Worm (Caenorhabditis elegans) whole organism, L1 larva: ENCODE data around the gene ZK381.62.
A peak's percentile ranks its signal among the peaks of the same experiment; 100 is the strongest.

Experiments used
- C04F5.9 ChIP-seq: sonication (generic microtip); optimal IDR thresholded peaks from 2 replicates; lab custom pipeline; 2016; ENCODE audit warnings: missing genetic modification characterization, missing compliant biosample characterization
- C34B4.2 ChIP-seq: sonication (generic microtip); optimal IDR thresholded peaks from 2 replicates; lab custom pipeline; 2017; ENCODE audit warnings: mild to moderate bottlenecking, missing genetic modification characterization, missing compliant biosample characterization
- F16B12.6 ChIP-seq: fragments of 150-350 bp; optimal IDR thresholded peaks from 2 replicates; lab custom pipeline; 2014; ENCODE audit warnings: missing biosample characterization, missing genetic modification characterization
- Y116A8C.19 ChIP-seq: sonication (generic microtip); optimal IDR thresholded peaks from 2 replicates; lab custom pipeline; 2016; ENCODE audit warnings: missing compliant biosample characterization, missing genetic modification characterization, borderline replicate concordance
- aha-1 ChIP-seq: fragments of 150-350 bp; optimal IDR thresholded peaks from 2 replicates; lab custom pipeline; 2014; ENCODE audit warnings: missing biosample characterization, missing genetic modification characterization
- alr-1 ChIP-seq: fragments of 200-800 bp; sonication (Bioruptor generic); optimal IDR thresholded peaks from 2 replicates; lab custom pipeline; 2018; ENCODE audit warnings: borderline replicate concordance, mild to moderate bottlenecking, missing genetic modification characterization, missing compliant biosample characterization
- aly-2 ChIP-seq: fragments of 150-350 bp; optimal IDR thresholded peaks from 2 replicates; lab custom pipeline; 2014; ENCODE audit warnings: missing biosample characterization, missing genetic modification characterization
- blmp-1 ChIP-seq: fragments of 150-350 bp; optimal IDR thresholded peaks from 2 replicates; lab custom pipeline; 2014; ENCODE audit warnings: missing biosample characterization, missing genetic modification characterization
- ceh-63 ChIP-seq: fragments of 200-800 bp; sonication (Bioruptor generic); optimal IDR thresholded peaks from 2 replicates; lab custom pipeline; 2018; ENCODE audit warnings: mild to moderate bottlenecking, missing genetic modification characterization, missing compliant biosample characterization
- ceh-8 ChIP-seq: fragments of 200-800 bp; sonication (Bioruptor generic); optimal IDR thresholded peaks from 2 replicates; lab custom pipeline; 2018; ENCODE audit warnings: mild to moderate bottlenecking, missing genetic modification characterization, moderate library complexity, missing compliant biosample characterization
- ceh-88 ChIP-seq: fragments of 200-800 bp; sonication (Bioruptor generic); IDR thresholded peaks from 2 replicates; pipeline ENCODE4 v1.3.6; 2022; ENCODE audit warnings: missing genetic modification characterization, missing compliant biosample characterization
- ceh-90 ChIP-seq: sonication (generic microtip); optimal IDR thresholded peaks from 2 replicates; lab custom pipeline; 2016; ENCODE audit warnings: missing genetic modification characterization, missing compliant biosample characterization
- dpl-1 ChIP-seq, 3 experiments: fragments of 150-350 bp in 2 of 3; sonication (generic microtip) in 1 of 3; optimal IDR thresholded peaks; 2 replicates each; lab custom pipeline; 2014 to 2017; ENCODE audit warnings: missing biosample characterization in 3 of 3, missing genetic modification characterization in 3 of 3, missing genetic modification reagents in 3 of 3
- efl-1 ChIP-seq, 4 experiments: fragments of 150-350 bp; optimal IDR thresholded peaks in 3 of 4; peaks in 1 of 4; 1 replicate in 1 of 4; 2 replicates in 3 of 4; lab custom pipeline; 2014; ENCODE audit warnings: missing biosample characterization in 2 of 4, missing genetic modification characterization in 2 of 4, missing genetic modification reagents in 2 of 4
- egl-27 ChIP-seq, 2 experiments: fragments of 150-350 bp in 1 of 2; sonication (generic microtip); optimal IDR thresholded peaks; 3 replicates each; lab custom pipeline; 2017 to 2018; ENCODE audit warnings: missing biosample characterization in 2 of 2, missing genetic modification characterization in 2 of 2, missing genetic modification reagents in 2 of 2
- elt-2 ChIP-seq: sonication (generic microtip); optimal IDR thresholded peaks from 2 replicates; lab custom pipeline; 2016; ENCODE audit warnings: missing genetic modification characterization, mild to moderate bottlenecking, inconsistent platforms, missing compliant biosample characterization, missing genetic modification reagents
- elt-3 ChIP-seq, 6 experiments: fragments of 150-350 bp in 1 of 6; sonication (generic microtip); optimal IDR thresholded peaks; 2 replicates each; lab custom pipeline; 2017 to 2018; ENCODE audit warnings: missing biosample characterization in 6 of 6, missing genetic modification characterization in 6 of 6, inconsistent platforms in 1 of 6
- fkh-10 ChIP-seq: sonication (generic microtip); optimal IDR thresholded peaks from 2 replicates; lab custom pipeline; 2017; ENCODE audit warnings: missing biosample characterization, missing genetic modification reagents, missing genetic modification characterization
- grh-1 ChIP-seq: fragments of 200-800 bp; sonication (Bioruptor generic); IDR thresholded peaks from 2 replicates; pipeline ENCODE4 v1.3.6; 2022; ENCODE audit warnings: missing genetic modification reagents, missing genetic modification characterization, missing compliant biosample characterization
- hlh-17 ChIP-seq: fragments of 200-800 bp; sonication (Bioruptor generic); optimal IDR thresholded peaks from 2 replicates; lab custom pipeline; 2018; ENCODE audit warnings: missing genetic modification characterization, mild to moderate bottlenecking, missing compliant biosample characterization, moderate library complexity, borderline replicate concordance
- hlh-4 ChIP-seq: sonication (generic microtip); optimal IDR thresholded peaks from 2 replicates; lab custom pipeline; 2016; ENCODE audit warnings: mild to moderate bottlenecking, missing genetic modification characterization, missing compliant biosample characterization
- hpl-2 ChIP-seq: fragments of 150-350 bp; optimal IDR thresholded peaks from 2 replicates; lab custom pipeline; 2014; ENCODE audit warnings: missing biosample characterization, missing genetic modification reagents, missing genetic modification characterization
- irx-1 ChIP-seq: sonication (generic microtip); optimal IDR thresholded peaks from 2 replicates; lab custom pipeline; 2016; ENCODE audit warnings: missing genetic modification characterization, missing compliant biosample characterization
- jun-1 ChIP-seq: fragments of 150-350 bp; optimal IDR thresholded peaks from 2 replicates; lab custom pipeline; 2014; ENCODE audit warnings: missing biosample characterization, missing genetic modification reagents, missing genetic modification characterization
- lin-13 ChIP-seq: fragments of 150-350 bp; optimal IDR thresholded peaks from 2 replicates; lab custom pipeline; 2014; ENCODE audit warnings: missing biosample characterization, missing genetic modification reagents, missing genetic modification characterization
- lin-14 ChIP-seq: fragments of 200-800 bp; sonication (Bioruptor generic); optimal IDR thresholded peaks from 2 replicates; lab custom pipeline; 2018; ENCODE audit warnings: mild to moderate bottlenecking, missing genetic modification characterization, moderate library complexity, missing compliant biosample characterization
- lin-35 ChIP-seq, 2 experiments: fragments of 150-350 bp; optimal IDR thresholded peaks; 2 replicates each; lab custom pipeline; 2014; ENCODE audit warnings: missing biosample characterization in 2 of 2, missing genetic modification characterization in 2 of 2, missing genetic modification reagents in 2 of 2
- lsy-2 ChIP-seq, 2 experiments: fragments of 150-350 bp; optimal IDR thresholded peaks; 2 replicates each; lab custom pipeline; 2014; ENCODE audit warnings: missing biosample characterization in 2 of 2, missing genetic modification characterization in 2 of 2
- mep-1 ChIP-seq: fragments of 150-350 bp; optimal IDR thresholded peaks from 2 replicates; lab custom pipeline; 2014; ENCODE audit warnings: missing biosample characterization, missing genetic modification characterization
- nhr-11 ChIP-seq: fragments of 150-350 bp; optimal IDR thresholded peaks from 2 replicates; lab custom pipeline; 2014; ENCODE audit warnings: missing biosample characterization, missing genetic modification characterization
- nhr-12 ChIP-seq: sonication (generic microtip); optimal IDR thresholded peaks from 2 replicates; lab custom pipeline; 2017; ENCODE audit warnings: missing biosample characterization, missing genetic modification characterization
- nhr-19 ChIP-seq: fragments of 200-800 bp; sonication (Bioruptor generic); conservative IDR thresholded peaks from 2 replicates; pipeline ENCODE4 v1.3.6; 2022; ENCODE audit warnings: missing genetic modification characterization, missing compliant biosample characterization
- nhr-20 ChIP-seq: sonication (generic microtip); optimal IDR thresholded peaks from 2 replicates; lab custom pipeline; 2016; ENCODE audit warnings: mild to moderate bottlenecking, missing genetic modification characterization, missing compliant biosample characterization
- nhr-237 ChIP-seq: fragments of 150-350 bp; optimal IDR thresholded peaks from 2 replicates; lab custom pipeline; 2014; ENCODE audit warnings: missing biosample characterization, missing genetic modification characterization
- nhr-71 ChIP-seq: sonication (generic microtip); optimal IDR thresholded peaks from 2 replicates; lab custom pipeline; 2016; ENCODE audit warnings: mild to moderate bottlenecking, missing genetic modification characterization, moderate library complexity, missing compliant biosample characterization
- nhr-77 ChIP-seq: fragments of 150-350 bp; optimal IDR thresholded peaks from 2 replicates; lab custom pipeline; 2014; ENCODE audit warnings: missing biosample characterization, missing genetic modification characterization
- nhr-85 ChIP-seq: sonication (generic microtip); peaks from one replicate; lab custom pipeline; 2016; ENCODE audit warnings: missing genetic modification characterization, inconsistent platforms, missing compliant biosample characterization
- nhr-90 ChIP-seq: sonication (generic microtip); optimal IDR thresholded peaks from 2 replicates; lab custom pipeline; 2016; ENCODE audit warnings: mild to moderate bottlenecking, missing genetic modification characterization, missing compliant biosample characterization; ENCODE audit not compliant: poor library complexity
- rnt-1 ChIP-seq: sonication (generic microtip); optimal IDR thresholded peaks from 2 replicates; lab custom pipeline; 2016; ENCODE audit warnings: mild to moderate bottlenecking, missing genetic modification characterization, moderate library complexity, missing compliant biosample characterization
- skn-1 ChIP-seq: fragments of 150-350 bp; optimal IDR thresholded peaks from 2 replicates; lab custom pipeline; 2014; ENCODE audit warnings: missing biosample characterization, missing genetic modification characterization
- sptf-1 ChIP-seq: fragments of 150-350 bp; optimal IDR thresholded peaks from 2 replicates; lab custom pipeline; 2014; ENCODE audit warnings: missing biosample characterization, missing genetic modification characterization
- sup-37 ChIP-seq: fragments of 200-800 bp; sonication (Bioruptor generic); optimal IDR thresholded peaks from 2 replicates; lab custom pipeline; 2018; ENCODE audit warnings: mild to moderate bottlenecking, missing genetic modification characterization, missing compliant biosample characterization
- swsn-7 ChIP-seq: sonication (generic microtip); optimal IDR thresholded peaks from 2 replicates; lab custom pipeline; 2016; ENCODE audit warnings: missing genetic modification characterization, missing compliant biosample characterization
- tbx-2 ChIP-seq: sonication (generic microtip); optimal IDR thresholded peaks from 2 replicates; lab custom pipeline; 2016; ENCODE audit warnings: missing genetic modification characterization, missing compliant biosample characterization
- tlp-1 ChIP-seq: fragments of 150-350 bp; optimal IDR thresholded peaks from 2 replicates; lab custom pipeline; 2014; ENCODE audit warnings: missing biosample characterization, missing genetic modification characterization
- unc-30 ChIP-seq: sonication (generic microtip); optimal IDR thresholded peaks from 2 replicates; lab custom pipeline; 2017; ENCODE audit warnings: missing biosample characterization, missing genetic modification characterization
- vab-15 ChIP-seq: sonication (generic microtip); optimal IDR thresholded peaks from 2 replicates; lab custom pipeline; 2017; ENCODE audit warnings: missing genotype, mild to moderate bottlenecking, missing genetic modification characterization, missing compliant biosample characterization
- xbp-1 ChIP-seq: sonication (generic microtip); optimal IDR thresholded peaks from 2 replicates; lab custom pipeline; 2016; ENCODE audit warnings: missing genetic modification characterization, missing compliant biosample characterization
- zag-1 ChIP-seq: fragments of 150-350 bp; optimal IDR thresholded peaks from 2 replicates; lab custom pipeline; 2014; ENCODE audit warnings: missing biosample characterization, missing genetic modification characterization

The ZK381.62 gene

DNA sequence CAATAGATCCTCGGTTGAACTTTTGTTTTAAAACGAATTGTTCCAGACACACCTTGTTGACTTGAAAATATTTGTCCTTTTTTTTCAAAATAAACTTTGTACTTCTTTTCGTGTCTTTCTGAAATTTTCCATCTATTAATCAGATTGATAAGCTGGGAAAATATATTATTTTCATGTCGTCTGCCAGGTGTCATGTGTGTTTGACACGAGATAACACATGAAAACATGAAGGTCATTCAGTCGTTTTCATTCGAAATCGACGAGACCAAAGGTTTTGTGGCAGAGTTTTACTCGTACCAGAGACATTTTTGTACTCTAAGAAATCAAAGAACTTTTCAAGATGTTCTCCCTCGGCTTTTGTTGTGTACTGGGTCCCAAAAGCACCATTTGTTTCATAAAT, 49.5 kb upstream of the ZK381.62 start (continued):
- TF ChIP-seq alr-1 (no peak), mep-1 (tag; lab: Kevin White, UChicago) (peak; percentile 17), egl-27 (tag; optimal IDR thresholded peaks at IDR 0.05; lab: Kevin White, UChicago) (no peak), dpl-1 (GFP tag; optimal IDR thresholded peaks at IDR 0.05; lab: Kevin White, UChicago) (peak in 1 of 3 experiments; percentile 28), sup-37 (GFP tag; lab: Kevin White, UChicago) (no peak), nhr-85 (peak; percentile 86), tlp-1 (no peak), nhr-71 (tag; lab: Kevin White, UChicago) (peak; percentile 66), nhr-237 (tag; lab: Kevin White, UChicago) (no peak), xbp-1 (no peak), skn-1 (tag; lab: Kevin White, UChicago) (no peak), elt-3 (tag; optimal IDR thresholded peaks at IDR 0.05; lab: Kevin White, UChicago) (peak in 2 of 6 experiments; percentile 37 to 83), grh-1 (GFP tag; lab: Robert Waterston, UW) (no peak), aha-1 (tag; lab: Kevin White, UChicago) (no peak), hpl-2 (GFP tag; lab: Kevin White, UChicago) (no peak), zag-1 (tag; lab: Kevin White, UChicago) (no peak), F16B12.6 (tag; lab: Kevin White, UChicago) (no peak), lsy-2 (tag; optimal IDR thresholded peaks at IDR 0.05; lab: Kevin White, UChicago) (peak in 1 of 2 experiments; percentile 37), ceh-8 (GFP tag; lab: Kevin White, UChicago) (no peak), aly-2 (tag; lab: Kevin White, UChicago) (no peak), Y116A8C.19 (tag; lab: Kevin White, UChicago) (no peak), lin-35 (GFP tag; optimal IDR thresholded peaks at IDR 0.05; lab: Kevin White, UChicago) (peak in 1 of 2 experiments; percentile 58), hlh-17 (GFP tag; lab: Kevin White, UChicago) (no peak), hlh-4 (tag; lab: Kevin White, UChicago) (no peak), tbx-2 (no peak), rnt-1 (tag; lab: Kevin White, UChicago) (no peak), jun-1 (tag; lab: Kevin White, UChicago) (no peak), unc-30 (tag; lab: Kevin White, UChicago) (no peak), swsn-7 (no peak), irx-1 (tag; lab: Kevin White, UChicago) (no peak), ceh-88 (GFP tag; lab: Robert Waterston, UW) (no peak), C34B4.2 (tag; lab: Kevin White, UChicago) (no peak), fkh-10 (GFP tag; lab: Kevin White, UChicago) (no peak), elt-2 (tag; lab: Kevin White, UChicago) (peak; percentile 80), efl-1 (optimal IDR thresholded peaks at IDR 0.05; lab: Kevin White, UChicago) (no peak), efl-1 (GFP tag; optimal IDR thresholded peaks at IDR 0.05 in 1 of 2; lab: Kevin White, UChicago) (peak in 1 of 2 experiments; percentile 65), C04F5.9 (tag; lab: Kevin White, UChicago) (no peak), nhr-19 (GFP tag; lab: Robert Waterston, UW) (peak; percentile 22; the same call in 1 of the 2 replicates), lin-13 (GFP tag; lab: Kevin White, UChicago) (no peak), blmp-1 (tag; lab: Kevin White, UChicago) (peak; percentile 65)
- TF ChIP-seq, all 84 proteins: peak for 18

ce11 chrIV:7018623-7019022, 47.5 kb upstream of the ZK381.62 start:
- TF ChIP-seq nhr-90 (no peak), hpl-2 (GFP tag; lab: Kevin White, UChicago) (no peak), nhr-20 (no peak), nhr-11 (tag; lab: Kevin White, UChicago) (no peak), sptf-1 (tag; lab: Kevin White, UChicago) (no peak), ceh-88 (GFP tag; lab: Robert Waterston, UW) (no peak), elt-2 (tag; lab: Kevin White, UChicago) (no peak), hlh-17 (GFP tag; lab: Kevin White, UChicago) (no peak), ceh-90 (no peak), nhr-12 (no peak), nhr-77 (tag; lab: Kevin White, UChicago) (no peak), vab-15 (tag; lab: Kevin White, UChicago) (no peak), irx-1 (tag; lab: Kevin White, UChicago) (no peak), ceh-63 (GFP tag; lab: Kevin White, UChicago) (no peak), fkh-10 (GFP tag; lab: Kevin White, UChicago) (peak; percentile 94), jun-1 (tag; lab: Kevin White, UChicago) (no peak), lin-14 (GFP tag; lab: Kevin White, UChicago) (peak; percentile 36)
